Fruit fly (Drosophila melanogaster) S2 (cell line): ENCODE measurements around the gene CG15406.

ENCODE experiments used
- CG8478 ChIP-seq: fragments of >200 bp; optimal IDR thresholded peaks from 2 replicates; lab custom pipeline; 2018
- CTCF ChIP-seq, 2 experiments: fragments of >200 bp; optimal IDR thresholded peaks; 2 replicates each; lab custom pipeline; 2018

DNA sequence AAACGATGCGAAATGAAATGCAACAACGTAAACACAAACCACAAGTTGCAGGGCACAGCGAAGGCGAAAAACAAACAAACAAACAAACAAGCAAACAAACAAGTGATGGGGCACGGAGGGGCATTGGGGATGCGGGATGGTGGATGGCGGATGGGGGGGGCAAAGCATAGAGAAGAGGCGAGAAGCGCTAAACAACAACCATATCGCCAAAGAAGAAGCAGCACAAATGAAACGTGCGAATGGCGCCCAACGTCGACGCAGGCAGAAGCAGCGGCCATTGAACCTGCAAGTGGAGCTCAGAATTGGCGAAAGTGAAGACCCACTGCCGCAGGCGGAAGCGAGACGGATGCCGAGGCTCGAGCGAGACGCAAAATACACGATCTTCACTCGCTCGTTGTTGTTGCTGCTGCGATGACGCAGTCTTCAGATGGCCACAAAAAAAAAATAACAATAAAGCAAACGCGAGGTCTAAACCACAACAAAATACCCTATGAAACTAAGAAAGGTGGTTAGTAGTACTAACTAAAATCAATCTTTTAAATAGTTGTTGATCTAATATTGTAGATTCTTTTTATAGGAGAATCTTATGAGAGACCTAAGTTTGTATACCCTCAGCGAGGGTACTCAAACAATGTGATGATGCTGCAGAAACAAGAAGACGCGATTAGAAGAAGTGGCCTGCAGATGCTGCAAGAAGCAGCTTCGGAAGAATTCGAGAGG is 36.9 kb downstream of the CG15406 start:
- TF ChIP-seq CTCF (optimal IDR thresholded peaks at IDR 0.05; lab: Kevin White, UChicago) = no peak
- TF ChIP-seq CG8478 = no peak
